Fruit fly (Drosophila melanogaster) whole organism, embryonic: ENCODE data around the gene CG32102.

Source experiments
- Atf6 ChIP-seq: fragments of 200-800 bp; sonication (Bioruptor generic); IDR thresholded peaks from 2 replicates; pipeline ENCODE4 v1.3.6; 2022; ENCODE audit warnings: missing biosample characterization, missing genetic modification characterization
- CG10267 ChIP-seq: fragments of 200-800 bp; sonication (Bioruptor generic); optimal IDR thresholded peaks from 2 replicates; lab custom pipeline; 2018; ENCODE audit warnings: missing biosample characterization, mild to moderate bottlenecking, missing genetic modification characterization, moderate library complexity
- CG10321 ChIP-seq: fragments of 200-800 bp; sonication (Bioruptor generic); IDR thresholded peaks from 2 replicates; pipeline ENCODE4 v1.3.6; 2022; ENCODE audit warnings: missing biosample characterization, missing genetic modification characterization
- CG10654 ChIP-seq: fragments of 200-800 bp; sonication (Bioruptor generic); optimal IDR thresholded peaks from 2 replicates; lab custom pipeline; 2016; ENCODE audit warnings: missing biosample characterization, missing genetic modification characterization
- CG12391 ChIP-seq: fragments of 200-800 bp; sonication (Bioruptor generic); optimal IDR thresholded peaks from 3 replicates; lab custom pipeline; 2018; ENCODE audit warnings: missing biosample characterization, mild to moderate bottlenecking, missing genetic modification characterization, moderate library complexity
- CG13123 ChIP-seq: fragments of 200-800 bp; sonication (Bioruptor generic); optimal IDR thresholded peaks from 2 replicates; lab custom pipeline; 2016; ENCODE audit warnings: missing biosample characterization, missing genetic modification characterization
- CG14965 ChIP-seq: fragments of 200-800 bp; sonication (Bioruptor generic); optimal IDR thresholded peaks from 2 replicates; lab custom pipeline; 2016; ENCODE audit warnings: missing biosample characterization, missing genetic modification characterization, borderline replicate concordance
- CG1602 ChIP-seq: fragments of 200-800 bp; sonication (Bioruptor generic); optimal IDR thresholded peaks from 3 replicates; lab custom pipeline; 2016; ENCODE audit warnings: missing biosample characterization, missing genetic modification characterization
- CG1647 ChIP-seq: fragments of 200-800 bp; sonication (Bioruptor generic); optimal IDR thresholded peaks from 3 replicates; lab custom pipeline; 2016; ENCODE audit warnings: missing biosample characterization, missing genetic modification characterization
- CG16813 ChIP-seq: fragments of 200-800 bp; sonication (Bioruptor generic); IDR thresholded peaks from 3 replicates; pipeline ENCODE4 v1.3.6; 2022; ENCODE audit warnings: missing biosample characterization, missing genetic modification characterization; ENCODE audit not compliant: partially characterized antibody
- CG18011 ChIP-seq: fragments of 200-800 bp; sonication (Bioruptor generic); optimal IDR thresholded peaks from 2 replicates; lab custom pipeline; 2017; ENCODE audit warnings: missing biosample characterization, missing genetic modification characterization, mild to moderate bottlenecking, moderate library complexity, missing genotype
- CG18619 ChIP-seq: fragments of 200-800 bp; sonication (Bioruptor generic); optimal IDR thresholded peaks from 3 replicates; lab custom pipeline; 2017; ENCODE audit warnings: missing biosample characterization, mild to moderate bottlenecking, missing genetic modification characterization
- CG2875 ChIP-seq: fragments of 200-800 bp; sonication (Bioruptor generic); optimal IDR thresholded peaks from 2 replicates; lab custom pipeline; 2017; ENCODE audit warnings: missing biosample characterization, mild to moderate bottlenecking, missing genetic modification characterization, missing genetic modification reagents
- CG34224 ChIP-seq: fragments of 200-800 bp; sonication (Bioruptor generic); IDR thresholded peaks from 3 replicates; pipeline ENCODE4 v1.3.6; 2022; ENCODE audit warnings: missing biosample characterization, missing genetic modification characterization; ENCODE audit not compliant: partially characterized antibody
- CG6854 ChIP-seq: fragments of 200-800 bp; sonication (Bioruptor generic); optimal IDR thresholded peaks from 3 replicates; lab custom pipeline; 2017; ENCODE audit warnings: missing biosample characterization, mild to moderate bottlenecking, missing genetic modification characterization
- CG7357 ChIP-seq: fragments of 200-800 bp; sonication (Bioruptor generic); IDR thresholded peaks from 3 replicates; pipeline ENCODE4 v1.3.6; 2022; ENCODE audit warnings: missing biosample characterization, missing genetic modification characterization
- CG7745 ChIP-seq: fragments of 200-800 bp; sonication (Bioruptor generic); optimal IDR thresholded peaks from 2 replicates; lab custom pipeline; 2018; ENCODE audit warnings: missing biosample characterization, mild to moderate bottlenecking, missing genetic modification characterization, moderate library complexity
- CG7987 ChIP-seq: fragments of 200-800 bp; sonication (Bioruptor generic); optimal IDR thresholded peaks from 2 replicates; lab custom pipeline; 2018; ENCODE audit warnings: missing biosample characterization, mild to moderate bottlenecking, missing genetic modification characterization, moderate library complexity
- CG8089 ChIP-seq: fragments of 200-800 bp; sonication (Bioruptor generic); optimal IDR thresholded peaks from 3 replicates; lab custom pipeline; 2016; ENCODE audit warnings: missing biosample characterization, missing genetic modification characterization
- CG8478 ChIP-seq: fragments of >200 bp; optimal IDR thresholded peaks from 2 replicates; lab custom pipeline; 2018
- CHES-1-like ChIP-seq: fragments of 200-800 bp; sonication (Bioruptor generic); optimal IDR thresholded peaks from 2 replicates; lab custom pipeline; 2016; ENCODE audit warnings: missing biosample characterization, missing genetic modification characterization
- Dbx ChIP-seq: fragments of 200-800 bp; sonication (Bioruptor generic); IDR thresholded peaks from 3 replicates; pipeline ENCODE4 v1.3.6; 2022; ENCODE audit warnings: missing biosample characterization, missing genetic modification characterization
- Dip2 ChIP-seq: fragments of 200-800 bp; sonication (Bioruptor generic); IDR thresholded peaks from 2 replicates; pipeline ENCODE4 v1.3.6; 2022; ENCODE audit warnings: missing biosample characterization, missing genetic modification characterization
- Fer3 ChIP-seq: fragments of 200-800 bp; sonication (Bioruptor generic); optimal IDR thresholded peaks from 2 replicates; lab custom pipeline; 2018; ENCODE audit warnings: missing biosample characterization, mild to moderate bottlenecking, missing genetic modification characterization, moderate library complexity
- Gug ChIP-seq: fragments of 200-800 bp; sonication (Bioruptor generic); IDR thresholded peaks from 4 replicates; pipeline ENCODE4 v1.3.6; 2022; ENCODE audit warnings: missing biosample characterization, missing genetic modification characterization
- H2.0 ChIP-seq: fragments of 200-800 bp; sonication (Bioruptor generic); IDR thresholded peaks from 2 replicates; pipeline ENCODE4 v1.3.6; 2022; ENCODE audit warnings: missing biosample characterization, missing genetic modification characterization
- HHEX ChIP-seq: fragments of 200-800 bp; sonication (Bioruptor generic); optimal IDR thresholded peaks from 3 replicates; lab custom pipeline; 2017; ENCODE audit warnings: missing biosample characterization, mild to moderate bottlenecking, missing genetic modification characterization, missing genetic modification reagents
- HLH4C ChIP-seq: fragments of 200-800 bp; sonication (Bioruptor generic); IDR thresholded peaks from 3 replicates; pipeline ENCODE4 v1.3.6; 2022; ENCODE audit warnings: missing biosample characterization, missing genetic modification characterization; ENCODE audit not compliant: partially characterized antibody
- HLH54F ChIP-seq: fragments of 200-800 bp; sonication (Bioruptor generic); optimal IDR thresholded peaks from 3 replicates; lab custom pipeline; 2016; ENCODE audit warnings: missing biosample characterization, missing genetic modification characterization
- Mrtf ChIP-seq: fragments of 200-800 bp; sonication (Bioruptor generic); IDR thresholded peaks from 3 replicates; pipeline ENCODE4 v1.3.6; 2022; ENCODE audit warnings: missing biosample characterization, missing genetic modification characterization
- Neu2 ChIP-seq: fragments of 200-800 bp; sonication (Bioruptor generic); optimal IDR thresholded peaks from 3 replicates; lab custom pipeline; 2016; ENCODE audit warnings: missing biosample characterization, missing genetic modification characterization, borderline replicate concordance
- Nf-YB ChIP-seq: fragments of 200-800 bp; sonication (Bioruptor generic); optimal IDR thresholded peaks from 3 replicates; lab custom pipeline; 2019; ENCODE audit warnings: missing biosample characterization, mild to moderate bottlenecking, missing genetic modification characterization, moderate library complexity
- Ravus ChIP-seq: fragments of 200-800 bp; sonication (Bioruptor generic); IDR thresholded peaks from 2 replicates; pipeline ENCODE4 v1.3.6; 2022; ENCODE audit warnings: missing biosample characterization, missing genetic modification characterization
- Sox100B ChIP-seq: fragments of 200-800 bp; sonication (Bioruptor generic); optimal IDR thresholded peaks from 3 replicates; lab custom pipeline; 2018; ENCODE audit warnings: missing biosample characterization, mild to moderate bottlenecking, missing genetic modification characterization
- Stat92E ChIP-seq, 3 experiments: fragments of >200 bp in 2 of 3; fragments of 200-800 bp in 1 of 3; sonication (Bioruptor generic) in 1 of 3; optimal IDR thresholded peaks; 2 replicates each; lab custom pipeline; 2017 to 2019; ENCODE audit warnings: missing biosample characterization in 3 of 3, missing genetic modification characterization in 3 of 3, mild to moderate bottlenecking in 1 of 3, moderate library complexity in 1 of 3
- TFAM ChIP-seq: fragments of 200-800 bp; sonication (Bioruptor generic); optimal IDR thresholded peaks from 2 replicates; lab custom pipeline; 2017; ENCODE audit warnings: missing biosample characterization, missing genetic modification characterization, inconsistent platforms
- Taf1 ChIP-seq: fragments of 200-800 bp; sonication (Bioruptor generic); IDR thresholded peaks from 2 replicates; pipeline ENCODE4 v1.3.6; 2022; ENCODE audit warnings: missing biosample characterization, missing genetic modification characterization
- Vsx1 ChIP-seq: fragments of 200-800 bp; sonication (Bioruptor generic); optimal IDR thresholded peaks from 2 replicates; lab custom pipeline; 2017; ENCODE audit warnings: missing biosample characterization, mild to moderate bottlenecking, missing genetic modification characterization, missing genetic modification reagents
- YL-1 ChIP-seq: fragments of 200-800 bp; sonication (Bioruptor generic); optimal IDR thresholded peaks from 3 replicates; lab custom pipeline; 2017; ENCODE audit warnings: missing biosample characterization, mild to moderate bottlenecking, missing genetic modification characterization
- cato ChIP-seq: fragments of 200-800 bp; sonication (Bioruptor generic); optimal IDR thresholded peaks from 2 replicates; lab custom pipeline; 2016; ENCODE audit warnings: missing biosample characterization, missing genetic modification characterization, borderline replicate concordance
- ems ChIP-seq: fragments of 200-800 bp; sonication (Bioruptor generic); optimal IDR thresholded peaks from 3 replicates; lab custom pipeline; 2016; ENCODE audit warnings: missing biosample characterization, missing genetic modification characterization
- gfzf ChIP-seq: fragments of 200-800 bp; sonication (Bioruptor generic); optimal IDR thresholded peaks from 2 replicates; lab custom pipeline; 2016; ENCODE audit warnings: missing biosample characterization, mild to moderate bottlenecking, missing genetic modification characterization, moderate library complexity
- grn ChIP-seq: fragments of 200-800 bp; sonication (Bioruptor generic); optimal IDR thresholded peaks from 3 replicates; lab custom pipeline; 2017; ENCODE audit warnings: missing biosample characterization, missing genetic modification characterization
- hbn ChIP-seq: fragments of 200-800 bp; sonication (Bioruptor generic); IDR thresholded peaks from 2 replicates; pipeline ENCODE4 v1.3.6; 2022; ENCODE audit warnings: missing biosample characterization, missing genetic modification characterization; ENCODE audit not compliant: partially characterized antibody
- jing ChIP-seq: fragments of 200-800 bp; sonication (Bioruptor generic); optimal IDR thresholded peaks from 2 replicates; lab custom pipeline; 2018; ENCODE audit warnings: missing biosample characterization, mild to moderate bottlenecking, missing genetic modification characterization
- nmo ChIP-seq: fragments of 200-800 bp; sonication (Bioruptor generic); optimal IDR thresholded peaks from 2 replicates; lab custom pipeline; 2018; ENCODE audit warnings: missing biosample characterization, mild to moderate bottlenecking, missing genetic modification characterization, moderate library complexity
- pan ChIP-seq, 4 experiments: fragments of >200 bp in 3 of 4; fragments of 200-800 bp in 1 of 4; sonication (Bioruptor generic) in 1 of 4; optimal IDR thresholded peaks in 3 of 4; IDR thresholded peaks in 1 of 4; 2 replicates each; pipeline versions ENCODE4 v1.3.6 to Lab custom; 2017 to 2022; ENCODE audit warnings: missing biosample characterization in 2 of 4, missing genetic modification characterization in 2 of 4, mixed read lengths in 1 of 4
- row ChIP-seq: fragments of 200-800 bp; sonication (Bioruptor generic); IDR thresholded peaks from 3 replicates; pipeline ENCODE4 v1.3.6; 2022; ENCODE audit warnings: missing biosample characterization, missing genetic modification characterization
- tgo ChIP-seq: fragments of 200-800 bp; sonication (Bioruptor generic); IDR thresholded peaks from 3 replicates; pipeline ENCODE4 v1.3.6; 2022; ENCODE audit warnings: missing biosample characterization, missing genetic modification characterization
- zfh2 ChIP-seq: fragments of 200-800 bp; sonication (Bioruptor generic); optimal IDR thresholded peaks from 2 replicates; lab custom pipeline; 2016; ENCODE audit warnings: missing biosample characterization, missing genetic modification characterization

Gene CG32102

dm6 chr3L:12484948-12485347 lies 15.4 kb upstream of the CG32102 start, which contains the start of gene CG10663 (continued):
- TF ChIP-seq gfzf (GFP tag; lab: Kevin White, UChicago) (no peak), CG14965 (no peak), TFAM (GFP tag; lab: Kevin White, UChicago) (no peak), CG7357 (no peak), CG1602 (no peak), CG10321 (GFP tag; lab: Robert Waterston, UW) (no peak), CG7987 (no peak), HLH4C (peak; percentile 53; the same call in 2 of the 3 replicates), Fer3 (no peak), CHES-1-like (GFP tag; lab: Kevin White, UChicago) (no peak), Taf1 (GFP tag; lab: Robert Waterston, UW) (no peak), CG8478 (lab: Kevin White, UChicago) (no peak), CG10654 (GFP tag; lab: Kevin White, UChicago) (no peak), grn (no peak), CG12391 (tag; lab: Kevin White, UChicago) (peak; percentile 11), nmo (GFP tag; lab: Kevin White, UChicago) (no peak), ems (GFP tag; lab: Kevin White, UChicago) (no peak), Atf6 (0 out of 2 replicates have a peak, but pooled peaks have one; percentile 27), Ravus (GFP tag; lab: Robert Waterston, UW) (no peak), CG1647 (no peak), HLH54F (GFP tag; lab: Kevin White, UChicago) (no peak), Mrtf (no peak), jing (GFP tag; lab: Kevin White, UChicago) (no peak), H2.0 (GFP tag; lab: Robert Waterston, UW) (no peak), Vsx1 (GFP tag; lab: Kevin White, UChicago) (no peak), CG16813 (GFP tag; lab: Robert Waterston, UW) (peak; percentile 43; the same call in 1 of the 3 replicates), CG18011 (GFP tag; lab: Kevin White, UChicago) (no peak), row (GFP tag; lab: Robert Waterston, UW) (peak; percentile 72), CG10267 (tag; lab: Kevin White, UChicago) (no peak), Stat92E (GFP tag; optimal IDR thresholded peaks at IDR 0.05; lab: Kevin White, UChicago) (peak in 1 of 3 experiments; percentile 32), HHEX (GFP tag; lab: Kevin White, UChicago) (no peak), Nf-YB (GFP tag; lab: Kevin White, UChicago) (no peak), cato (GFP tag; lab: Kevin White, UChicago) (no peak), CG8089 (GFP tag; lab: Kevin White, UChicago) (no peak), Dbx (GFP tag; lab: Robert Waterston, UW) (no peak), CG34224 (GFP tag; lab: Robert Waterston, UW) (no peak), CG7745 (no peak), CG6854 (no peak), CG13123 (GFP tag; lab: Kevin White, UChicago) (no peak), CG2875 (no peak), Gug (GFP tag; lab: Robert Waterston, UW) (no peak), YL-1 (GFP tag; lab: Kevin White, UChicago) (no peak), Dip2 (no peak), zfh2 (GFP tag; lab: Kevin White, UChicago) (no peak), hbn (GFP tag; lab: Robert Waterston, UW) (no peak), Sox100B (GFP tag; lab: Kevin White, UChicago) (no peak), pan (optimal IDR thresholded peaks at IDR 0.05; lab: Kevin White, UChicago) (no peak), pan (GFP tag; optimal IDR thresholded peaks at IDR 0.05 in 1 of 2, IDR thresholded peaks at IDR 0.05 in 1 of 2) (peak in 1 of 2 experiments; percentile 32), Neu2 (GFP tag; lab: Kevin White, UChicago) (no peak), CG18619 (GFP tag; lab: Kevin White, UChicago) (no peak), tgo (GFP tag; lab: Robert Waterston, UW) (no peak; the same call in 2 of the 3 replicates)
